Fruit fly (Drosophila melanogaster) whole organism, embryonic: ENCODE measurements around the gene CG32281.

ENCODE experiments used
- Atf6 ChIP-seq: fragments of 200-800 bp; sonication (Bioruptor generic); IDR thresholded peaks from 2 replicates; pipeline ENCODE4 v1.3.6; 2022; ENCODE audit warnings: missing biosample characterization, missing genetic modification characterization
- Blimp-1 ChIP-seq: fragments of 200-800 bp; sonication (Bioruptor generic); optimal IDR thresholded peaks from 3 replicates; lab custom pipeline; 2018; ENCODE audit warnings: missing biosample characterization, missing genetic modification characterization, mild to moderate bottlenecking, moderate library complexity, missing genetic modification reagents
- CG10274 ChIP-seq: fragments of 200-800 bp; sonication (Bioruptor generic); optimal IDR thresholded peaks from 3 replicates; lab custom pipeline; 2017; ENCODE audit warnings: missing biosample characterization, mild to moderate bottlenecking, missing genetic modification characterization
- CG10979 ChIP-seq: fragments of 200-800 bp; sonication (Bioruptor generic); optimal IDR thresholded peaks from 2 replicates; lab custom pipeline; 2018; ENCODE audit warnings: missing biosample characterization, mild to moderate bottlenecking, missing genetic modification characterization, moderate library complexity
- CG11696 ChIP-seq: fragments of 200-800 bp; sonication (Bioruptor generic); IDR thresholded peaks from 2 replicates; pipeline ENCODE4 v1.3.6; 2022; ENCODE audit warnings: missing biosample characterization, missing genetic modification characterization
- CG13287 ChIP-seq: fragments of 200-800 bp; sonication (Bioruptor generic); IDR thresholded peaks from 2 replicates; pipeline ENCODE4 v1.3.6; 2022; ENCODE audit warnings: missing biosample characterization, missing genetic modification characterization; ENCODE audit not compliant: partially characterized antibody
- CG13424 ChIP-seq: fragments of 200-800 bp; sonication (Bioruptor generic); optimal IDR thresholded peaks from 2 replicates; lab custom pipeline; 2019; ENCODE audit warnings: missing biosample characterization, mild to moderate bottlenecking, missing genetic modification characterization, moderate library complexity
- CG15011 ChIP-seq: fragments of 200-800 bp; sonication (Bioruptor generic); optimal IDR thresholded peaks from 3 replicates; lab custom pipeline; 2018; ENCODE audit warnings: missing biosample characterization, mild to moderate bottlenecking, missing genetic modification characterization
- CG1647 ChIP-seq: fragments of 200-800 bp; sonication (Bioruptor generic); optimal IDR thresholded peaks from 3 replicates; lab custom pipeline; 2016; ENCODE audit warnings: missing biosample characterization, missing genetic modification characterization
- CG18619 ChIP-seq: fragments of 200-800 bp; sonication (Bioruptor generic); optimal IDR thresholded peaks from 3 replicates; lab custom pipeline; 2017; ENCODE audit warnings: missing biosample characterization, mild to moderate bottlenecking, missing genetic modification characterization
- CG2129 ChIP-seq: fragments of 200-800 bp; sonication (Bioruptor generic); IDR thresholded peaks from 2 replicates; pipeline ENCODE4 v1.3.6; 2022; ENCODE audit warnings: missing biosample characterization, missing genetic modification characterization; ENCODE audit not compliant: partially characterized antibody
- CG2889 ChIP-seq: fragments of 200-800 bp; sonication (Bioruptor generic); IDR thresholded peaks from 3 replicates; pipeline ENCODE4 v1.3.6; 2022; ENCODE audit warnings: missing biosample characterization, missing genetic modification characterization
- CG3065 ChIP-seq: fragments of 200-800 bp; sonication (Bioruptor generic); optimal IDR thresholded peaks from 2 replicates; lab custom pipeline; 2016; ENCODE audit warnings: missing biosample characterization, missing genetic modification characterization
- CG31388 ChIP-seq: fragments of 200-800 bp; sonication (Bioruptor generic); optimal IDR thresholded peaks from 2 replicates; lab custom pipeline; 2016; ENCODE audit warnings: missing biosample characterization, missing genetic modification characterization
- CG31441 ChIP-seq: fragments of 200-800 bp; sonication (Bioruptor generic); IDR thresholded peaks from 2 replicates; pipeline ENCODE4 v1.3.6; 2022; ENCODE audit warnings: missing biosample characterization, missing genetic modification characterization
- CG3407 ChIP-seq: fragments of 200-800 bp; sonication (Bioruptor generic); optimal IDR thresholded peaks from 2 replicates; lab custom pipeline; 2018; ENCODE audit warnings: missing biosample characterization, mild to moderate bottlenecking, missing genetic modification characterization
- CG6683 ChIP-seq: fragments of 200-800 bp; sonication (Bioruptor generic); optimal IDR thresholded peaks from 2 replicates; lab custom pipeline; 2017; ENCODE audit warnings: missing biosample characterization, mild to moderate bottlenecking, missing genetic modification characterization, missing genetic modification reagents
- CG7745 ChIP-seq: fragments of 200-800 bp; sonication (Bioruptor generic); optimal IDR thresholded peaks from 2 replicates; lab custom pipeline; 2018; ENCODE audit warnings: missing biosample characterization, mild to moderate bottlenecking, missing genetic modification characterization, moderate library complexity
- CG8089 ChIP-seq: fragments of 200-800 bp; sonication (Bioruptor generic); optimal IDR thresholded peaks from 3 replicates; lab custom pipeline; 2016; ENCODE audit warnings: missing biosample characterization, missing genetic modification characterization
- CG9817 ChIP-seq: fragments of 200-800 bp; sonication (Bioruptor generic); optimal IDR thresholded peaks from 2 replicates; lab custom pipeline; 2018; ENCODE audit warnings: missing biosample characterization, mild to moderate bottlenecking, missing genetic modification characterization, moderate library complexity
- D19A ChIP-seq: fragments of 200-800 bp; optimal IDR thresholded peaks from 3 replicates; lab custom pipeline; 2019; ENCODE audit warnings: missing biosample characterization, mild to moderate bottlenecking, missing genetic modification characterization, moderate library complexity
- Dek ChIP-seq: fragments of 200-800 bp; sonication (Bioruptor generic); optimal IDR thresholded peaks from 3 replicates; lab custom pipeline; 2019; ENCODE audit warnings: missing biosample characterization, mild to moderate bottlenecking, missing genetic modification characterization, moderate library complexity
- Meics ChIP-seq: fragments of 200-800 bp; sonication (Bioruptor generic); optimal IDR thresholded peaks from 2 replicates; lab custom pipeline; 2017; ENCODE audit warnings: missing biosample characterization, mild to moderate bottlenecking, missing genetic modification characterization
- Mrtf ChIP-seq: fragments of 200-800 bp; sonication (Bioruptor generic); IDR thresholded peaks from 3 replicates; pipeline ENCODE4 v1.3.6; 2022; ENCODE audit warnings: missing biosample characterization, missing genetic modification characterization
- Pdp1 ChIP-seq, 2 experiments: fragments of 200-800 bp; sonication (Bioruptor generic); optimal IDR thresholded peaks; 3 replicates each; lab custom pipeline; 2016; ENCODE audit warnings: missing biosample characterization in 2 of 2, missing genetic modification characterization in 2 of 2, mild to moderate bottlenecking in 1 of 2, moderate library complexity in 1 of 2
- Trl ChIP-seq, 3 experiments: fragments of >200 bp in 2 of 3; fragments of 200-800 bp in 1 of 3; sonication (Bioruptor generic) in 1 of 3; optimal IDR thresholded peaks; 2 replicates in 1 of 3; 3 replicates in 2 of 3; lab custom pipeline; 2016 to 2017; ENCODE audit warnings: missing biosample characterization in 1 of 3, missing genetic modification characterization in 1 of 3
- Vsx1 ChIP-seq: fragments of 200-800 bp; sonication (Bioruptor generic); optimal IDR thresholded peaks from 2 replicates; lab custom pipeline; 2017; ENCODE audit warnings: missing biosample characterization, mild to moderate bottlenecking, missing genetic modification characterization, missing genetic modification reagents
- ase ChIP-seq: fragments of 200-800 bp; sonication (Bioruptor generic); IDR thresholded peaks from 3 replicates; pipeline ENCODE4 v1.3.6; 2022; ENCODE audit warnings: missing biosample characterization, missing genetic modification characterization
- chif ChIP-seq, 2 experiments: fragments of 200-800 bp; sonication (Bioruptor generic); optimal IDR thresholded peaks; 3 replicates each; lab custom pipeline; 2016; ENCODE audit warnings: missing biosample characterization in 2 of 2, missing genetic modification characterization in 2 of 2
- crp ChIP-seq, 2 experiments: fragments of 200-800 bp; sonication (Bioruptor generic); optimal IDR thresholded peaks; 2 replicates in 1 of 2; 3 replicates in 1 of 2; lab custom pipeline; 2017; ENCODE audit warnings: missing biosample characterization in 2 of 2, missing genetic modification characterization in 2 of 2, mild to moderate bottlenecking in 1 of 2, moderate library complexity in 1 of 2
- eve ChIP-seq, 2 experiments: fragments of >200 bp; optimal IDR thresholded peaks; 2 replicates each; lab custom pipeline; 2017; ENCODE audit warnings: missing biosample characterization in 2 of 2, missing genetic modification characterization in 2 of 2
- ewg ChIP-seq: fragments of 200-800 bp; sonication (Bioruptor generic); optimal IDR thresholded peaks from 3 replicates; lab custom pipeline; 2017; ENCODE audit warnings: mild to moderate bottlenecking, missing biosample characterization, missing genetic modification reagents, missing genetic modification characterization
- fd3F ChIP-seq: fragments of 200-800 bp; sonication (Bioruptor generic); optimal IDR thresholded peaks from 2 replicates; lab custom pipeline; 2018; ENCODE audit warnings: missing biosample characterization, mild to moderate bottlenecking, missing genetic modification characterization, moderate library complexity
- fd96Cb ChIP-seq: fragments of 200-800 bp; sonication (Bioruptor generic); optimal IDR thresholded peaks from 2 replicates; lab custom pipeline; 2018; ENCODE audit warnings: missing biosample characterization, mild to moderate bottlenecking, missing genetic modification characterization, moderate library complexity
- fru ChIP-seq: fragments of >200 bp; optimal IDR thresholded peaks from 2 replicates; lab custom pipeline; 2017
- ftz-f1 ChIP-seq: fragments of 200-800 bp; sonication (Bioruptor generic); optimal IDR thresholded peaks from 2 replicates; lab custom pipeline; 2016; ENCODE audit warnings: missing biosample characterization, missing genetic modification characterization
- gce ChIP-seq: fragments of 200-800 bp; sonication (Bioruptor generic); IDR thresholded peaks from 3 replicates; pipeline ENCODE4 v1.3.6; 2022; ENCODE audit warnings: missing biosample characterization, missing genetic modification characterization
- ken ChIP-seq: fragments of 200-800 bp; sonication (Bioruptor generic); IDR thresholded peaks from 3 replicates; pipeline ENCODE4 v1.3.6; 2022; ENCODE audit warnings: missing biosample characterization, missing genetic modification characterization
- nau ChIP-seq: fragments of 200-800 bp; sonication (Bioruptor generic); optimal IDR thresholded peaks from 3 replicates; lab custom pipeline; 2017; ENCODE audit warnings: missing biosample characterization, mild to moderate bottlenecking, missing genetic modification characterization, missing genetic modification reagents
- nerfin-2 ChIP-seq: fragments of 200-800 bp; sonication (Bioruptor generic); IDR thresholded peaks from 2 replicates; pipeline ENCODE4 v1.3.6; 2022; ENCODE audit warnings: missing biosample characterization, missing genetic modification characterization; ENCODE audit not compliant: partially characterized antibody
- odd ChIP-seq: fragments of 200-800 bp; sonication (Bioruptor generic); optimal IDR thresholded peaks from 2 replicates; lab custom pipeline; 2017; ENCODE audit warnings: missing biosample characterization, mild to moderate bottlenecking, missing genetic modification characterization
- pnt ChIP-seq: fragments of 200-800 bp; sonication (Bioruptor generic); optimal IDR thresholded peaks from 3 replicates; lab custom pipeline; 2016; ENCODE audit warnings: missing biosample characterization, missing genetic modification characterization
- pum ChIP-seq: fragments of 200-800 bp; sonication (Bioruptor generic); optimal IDR thresholded peaks from 2 replicates; lab custom pipeline; 2016; ENCODE audit warnings: missing biosample characterization, missing genetic modification characterization
- ranshi ChIP-seq: fragments of 200-800 bp; sonication (Bioruptor generic); IDR thresholded peaks from 2 replicates; pipeline ENCODE4 v1.3.6; 2022; ENCODE audit warnings: missing biosample characterization, missing genetic modification characterization
- tgo ChIP-seq: fragments of 200-800 bp; sonication (Bioruptor generic); IDR thresholded peaks from 3 replicates; pipeline ENCODE4 v1.3.6; 2022; ENCODE audit warnings: missing biosample characterization, missing genetic modification characterization
- tio ChIP-seq: fragments of 200-800 bp; sonication (Bioruptor generic); optimal IDR thresholded peaks from 2 replicates; lab custom pipeline; 2017; ENCODE audit warnings: missing biosample characterization, missing genetic modification characterization, inconsistent platforms
- tna ChIP-seq: fragments of 200-800 bp; sonication (Bioruptor generic); IDR thresholded peaks from 2 replicates; pipeline ENCODE4 v1.3.6; 2022; ENCODE audit warnings: missing biosample characterization, missing genetic modification characterization; ENCODE audit not compliant: partially characterized antibody
- wor ChIP-seq: fragments of 200-800 bp; sonication (Bioruptor generic); IDR thresholded peaks from 2 replicates; pipeline ENCODE4 v1.3.6; 2022; ENCODE audit warnings: missing biosample characterization, missing genetic modification characterization
- z ChIP-seq: fragments of 200-800 bp; sonication (Bioruptor generic); IDR thresholded peaks from 3 replicates; pipeline ENCODE4 v1.3.6; 2022; ENCODE audit warnings: missing biosample characterization, missing genetic modification characterization
- zen ChIP-seq: fragments of 200-800 bp; sonication (Bioruptor generic); optimal IDR thresholded peaks from 3 replicates; lab custom pipeline; 2018; ENCODE audit warnings: missing biosample characterization, mild to moderate bottlenecking, missing genetic modification characterization, moderate library complexity

Gene CG32281

DNA sequence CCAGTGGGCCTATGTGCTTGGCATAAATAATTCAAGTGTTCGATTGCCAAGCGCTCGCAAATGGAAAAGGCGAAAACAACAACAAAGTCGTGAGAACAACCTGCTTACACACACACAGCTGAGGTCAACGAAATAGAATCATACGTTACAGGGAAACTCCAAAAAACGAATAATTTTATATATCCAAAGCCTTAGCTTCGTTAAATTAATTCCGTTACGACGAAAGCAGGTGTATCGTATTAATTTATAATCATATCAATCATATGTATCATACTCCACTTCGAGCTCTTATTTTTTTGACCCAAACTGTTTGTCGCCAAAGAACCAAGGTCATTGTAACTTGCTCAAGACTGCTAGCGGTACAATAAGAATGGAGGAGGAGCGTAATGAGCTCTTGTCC is 10.3 kb downstream of the CG32281 start (continued):
- TF ChIP-seq nau (GFP tag; lab: Kevin White, UChicago) (no peak), Atf6 (peak; percentile 90), tna (GFP tag; lab: Robert Waterston, UW) (no peak), CG1647 (GFP tag; lab: Kevin White, UChicago) (peak; percentile 61), Blimp-1 (GFP tag; lab: Kevin White, UChicago) (peak; percentile 88), Trl (optimal IDR thresholded peaks at IDR 0.05; lab: Kevin White, UChicago) (no peak), Trl (GFP tag; optimal IDR thresholded peaks at IDR 0.05; lab: Kevin White, UChicago) (peak; percentile 89), CG9817 (tag; lab: Kevin White, UChicago) (peak; percentile 76), tgo (GFP tag; lab: Robert Waterston, UW) (peak; percentile 87), chif (GFP tag; optimal IDR thresholded peaks at IDR 0.05; lab: Kevin White, UChicago) (peak; percentile 69 to 87), odd (GFP tag; lab: Kevin White, UChicago) (no peak), D19A (tag; lab: Kevin White, UChicago) (no peak), CG11696 (peak; percentile 99), gce (peak; percentile 85), CG2129 (GFP tag; lab: Robert Waterston, UW) (no peak), Mrtf (peak; percentile 85), Pdp1 (GFP tag; optimal IDR thresholded peaks at IDR 0.05; lab: Kevin White, UChicago) (peak in 1 of 2 experiments; percentile 89), CG6683 (GFP tag; lab: Kevin White, UChicago) (peak; percentile 79), CG15011 (peak; percentile 81), Vsx1 (GFP tag; lab: Kevin White, UChicago) (no peak), CG13287 (GFP tag; lab: Robert Waterston, UW) (no peak), zen (peak; percentile 68), CG31441 (no peak), z (GFP tag; lab: Robert Waterston, UW) (no peak), pum (peak; percentile 77), CG2889 (GFP tag; lab: Robert Waterston, UW) (peak; percentile 48; the same call in 1 of the 3 replicates), CG18619 (GFP tag; lab: Kevin White, UChicago) (peak; percentile 82), ranshi (GFP tag; lab: Robert Waterston, UW) (peak; percentile 91), CG7745 (tag; lab: Kevin White, UChicago) (no peak), nerfin-2 (GFP tag; lab: Robert Waterston, UW) (no peak), ftz-f1 (GFP tag; lab: Kevin White, UChicago) (peak; percentile 93), CG31388 (GFP tag; lab: Kevin White, UChicago) (peak; percentile 44), crp (GFP tag; optimal IDR thresholded peaks at IDR 0.05; lab: Kevin White, UChicago) (peak in 1 of 2 experiments; percentile 2), fru (lab: Kevin White, UChicago) (no peak), CG3407 (GFP tag; lab: Kevin White, UChicago) (peak; percentile 66), ewg (peak; percentile 59), CG10274 (peak; percentile 60), ken (GFP tag; lab: Robert Waterston, UW) (peak; percentile 71; the same call in 2 of the 3 replicates), fd3F (GFP tag; lab: Kevin White, UChicago) (peak; percentile 80), CG8089 (GFP tag; lab: Kevin White, UChicago) (peak; percentile 61), fd96Cb (tag; lab: Kevin White, UChicago) (peak; percentile 87), CG10979 (tag; lab: Kevin White, UChicago) (peak; percentile 92), ase (GFP tag; lab: Robert Waterston, UW) (peak; percentile 82), wor (GFP tag; lab: Robert Waterston, UW) (peak; percentile 58), Dek (tag; lab: Kevin White, UChicago) (peak; percentile 80), pnt (GFP tag; lab: Kevin White, UChicago) (peak; percentile 70), CG13424 (tag; lab: Kevin White, UChicago) (peak; percentile 81), Meics (GFP tag; lab: Kevin White, UChicago) (peak; percentile 93), eve (GFP tag; optimal IDR thresholded peaks at IDR 0.05; lab: Kevin White, UChicago) (no peak), tio (GFP tag; lab: Kevin White, UChicago) (no peak), CG3065 (GFP tag; lab: Kevin White, UChicago) (peak; percentile 68)
